Worm (Caenorhabditis elegans): ENCODE measurements around the gene F46B6.2.

F46B6.2 gene

DNA sequence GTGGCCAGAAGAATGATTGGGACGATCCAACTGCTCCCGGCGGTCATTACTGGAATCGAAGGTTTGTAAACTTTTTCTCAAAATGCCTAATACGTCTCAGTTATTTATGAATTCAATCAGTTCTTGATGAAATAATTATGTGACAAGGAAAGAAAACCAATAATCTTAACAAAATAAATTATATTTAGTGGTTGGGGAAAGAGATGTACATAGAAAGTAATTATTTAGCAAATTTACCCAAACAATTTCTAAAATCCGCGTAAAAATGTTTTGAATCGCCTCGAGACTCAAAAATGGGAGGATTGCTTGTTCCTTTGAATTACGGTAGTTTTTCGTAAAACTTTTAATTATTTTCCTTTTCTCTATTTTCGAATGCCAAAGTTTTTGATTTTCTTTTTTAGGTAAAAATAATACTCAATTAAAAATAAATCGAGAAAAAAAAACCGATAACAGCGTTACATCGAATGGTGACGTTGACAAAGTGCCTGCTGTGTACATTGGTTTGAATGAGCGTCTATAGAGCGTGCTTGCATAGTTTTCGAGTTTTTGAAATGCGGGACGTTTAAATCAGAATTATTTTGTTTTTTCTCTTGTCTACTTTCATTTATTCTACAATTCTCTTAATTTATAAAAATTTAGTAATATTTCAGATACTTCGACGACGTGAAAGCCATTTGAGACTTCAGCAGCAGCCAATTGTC lies 42.5 kb upstream of the F46B6.2 start, which contains the start of the genes aagr-3 and drap-1 (continued):
- no peak for TF ChIP-seq lsy-27 (tag; optimal IDR thresholded peaks at IDR 0.05; ENCODE audit: borderline replicate concordance, insufficient read depth)
- no peak for TF ChIP-seq rpc-1 (optimal IDR thresholded peaks at IDR 0.05)
- TF ChIP-seq rpc-1 (tag; optimal IDR thresholded peaks at IDR 0.05): no peak
- no peak for TF ChIP-seq egl-44 (GFP tag; IDR thresholded peaks at IDR 0.05)
- no peak for TF ChIP-seq ekl-4 (GFP tag; IDR thresholded peaks at IDR 0.05)
- no peak for TF ChIP-seq T07F8.4 (tag; optimal IDR thresholded peaks at IDR 0.05)
- no peak for TF ChIP-seq lag-1 (GFP tag; IDR thresholded peaks at IDR 0.05)
- TF ChIP-seq Y53G8AR.9 (GFP tag; conservative IDR thresholded peaks at IDR 0.05): no peak
- TF ChIP-seq him-1 (tag; optimal IDR thresholded peaks at IDR 0.05): no peak
- peak; percentile 14; the same call in 1 of the 2 replicates for TF ChIP-seq dox-1 (GFP tag; IDR thresholded peaks at IDR 0.05)
- TF ChIP-seq ceh-91 (GFP tag; IDR thresholded peaks at IDR 0.05): 0 out of 2 replicates have a peak, but pooled peaks have one; percentile 27
- no peak for TF ChIP-seq xnd-1 (tag; optimal IDR thresholded peaks at IDR 0.05)
- no peak for TF ChIP-seq nhr-90 (tag; optimal IDR thresholded peaks at IDR 0.05)
- peak; percentile 42 for TF ChIP-seq lin-54 (GFP tag; optimal IDR thresholded peaks at IDR 0.05)
- TF ChIP-seq attf-3 (GFP tag; conservative IDR thresholded peaks at IDR 0.05): no peak
- TF ChIP-seq F52B5.7 (tag; optimal IDR thresholded peaks at IDR 0.05): no peak
- no peak for TF ChIP-seq F23B12.7 (tag; optimal IDR thresholded peaks at IDR 0.05; ENCODE audit: insufficient read depth)

ce11 chrV:9730743-9731706 lies 41.1 kb upstream of the F46B6.2 start:
- TF ChIP-seq rcor-1 (GFP tag; IDR thresholded peaks at IDR 0.05) (peak; percentile 63), fkh-3 (tag; optimal IDR thresholded peaks at IDR 0.05) (no peak), hmg-20 (GFP tag; IDR thresholded peaks at IDR 0.05) (no peak), sptf-2 (GFP tag; optimal IDR thresholded peaks at IDR 0.05) (no peak), gei-17 (GFP tag; optimal IDR thresholded peaks at IDR 0.05) (peak; percentile 66), zim-3 (tag; optimal IDR thresholded peaks at IDR 0.05) (no peak), Y95B8A.8 (GFP tag; IDR thresholded peaks at IDR 0.05) (0 out of 2 replicates have a peak, but pooled peaks have one; percentile 33), F52B5.7 (tag; optimal IDR thresholded peaks at IDR 0.05) (peak; percentile 75), F22D6.2 (tag; optimal IDR thresholded peaks at IDR 0.05) (peak; percentile 52), ztf-22 (GFP tag; optimal IDR thresholded peaks at IDR 0.05) (peak; percentile 72), ztf-18 (tag; optimal IDR thresholded peaks at IDR 0.05) (peak; percentile 71), ekl-4 (GFP tag; IDR thresholded peaks at IDR 0.05) (peak; percentile 81), ceh-40 (GFP tag; IDR thresholded peaks at IDR 0.05) (no peak), him-1 (tag; optimal IDR thresholded peaks at IDR 0.05) (no peak), C17E4.6 (GFP tag; IDR thresholded peaks at IDR 0.05) (peak; percentile 50; the same call in 1 of the 2 replicates), let-607 (tag; optimal IDR thresholded peaks at IDR 0.05) (peak; percentile 93 to 95), ZK185.1 (tag; optimal IDR thresholded peaks at IDR 0.05; ENCODE audit: poor library complexity, severe bottlenecking) (peak; percentile 56), nhr-27 (tag; optimal IDR thresholded peaks at IDR 0.05) (no peak), sdz-38 (tag; optimal IDR thresholded peaks at IDR 0.05) (no peak), ccch-3 (GFP tag; optimal IDR thresholded peaks at IDR 0.05) (peak; percentile 18), lin-40 (tag; optimal IDR thresholded peaks at IDR 0.05) (peak; percentile 94), unc-130 (GFP tag; optimal IDR thresholded peaks at IDR 0.05) (peak; percentile 12), efl-1 (GFP tag; optimal IDR thresholded peaks at IDR 0.05) (no peak), B0019.2 (GFP tag; conservative IDR thresholded peaks at IDR 0.05) (peak; percentile 32; the same call in 1 of the 2 replicates), ztf-26 (tag; optimal IDR thresholded peaks at IDR 0.05) (peak; percentile 90), mcd-1 (GFP tag; IDR thresholded peaks at IDR 0.05) (peak; percentile 84), zfh-2 (GFP tag; conservative IDR thresholded peaks at IDR 0.05) (peak; percentile 100), snpc-1.3 (tag; optimal IDR thresholded peaks at IDR 0.05; ENCODE audit: insufficient read depth) (no peak), B0035.1 (tag; optimal IDR thresholded peaks at IDR 0.05) (peak; percentile 78)
